Worm (Caenorhabditis elegans) whole organism, midembryonic: ENCODE results near the gene F59B1.8.

Experiments
- T22C8.4 ChIP-seq: fragments of 200-800 bp; sonication (Bioruptor generic); IDR thresholded peaks from 2 replicates; pipeline ENCODE4 v1.3.6; 2022; ENCODE audit warnings: missing genetic modification characterization, missing compliant biosample characterization
- cog-1 ChIP-seq: sonication (generic microtip); optimal IDR thresholded peaks from 2 replicates; lab custom pipeline; 2016; ENCODE audit warnings: missing genetic modification characterization, missing compliant biosample characterization
- flt-1 ChIP-seq: fragments of 200-800 bp; sonication (Bioruptor generic); IDR thresholded peaks from 2 replicates; pipeline ENCODE4 v1.3.6; 2022; ENCODE audit warnings: missing genetic modification characterization, missing compliant biosample characterization
- klf-2 ChIP-seq: fragments of 200-800 bp; sonication (Bioruptor generic); conservative IDR thresholded peaks from 2 replicates; pipeline ENCODE4 v1.3.6; 2022; ENCODE audit warnings: missing genetic modification reagents, missing genetic modification characterization, missing compliant biosample characterization
- med-1 ChIP-seq: sonication (generic microtip); optimal IDR thresholded peaks from 2 replicates; lab custom pipeline; 2017; ENCODE audit warnings: missing genetic modification characterization, mild to moderate bottlenecking, missing compliant biosample characterization, antibody characterized with exemption, missing genetic modification reagents; ENCODE audit not compliant: insufficient read depth
- ref-1 ChIP-seq: fragments of 200-800 bp; sonication (Bioruptor generic); conservative IDR thresholded peaks from 2 replicates; pipeline ENCODE4 v1.3.6; 2022; ENCODE audit warnings: missing genetic modification reagents, missing genetic modification characterization, missing compliant biosample characterization
- tab-1 ChIP-seq: fragments of 200-800 bp; sonication (Bioruptor generic); IDR thresholded peaks from 2 replicates; pipeline ENCODE4 v1.3.6; 2022; ENCODE audit warnings: missing genetic modification characterization, missing compliant biosample characterization
- ztf-23 ChIP-seq: fragments of 200-800 bp; sonication (Bioruptor generic); IDR thresholded peaks from 2 replicates; pipeline ENCODE4 v1.3.6; 2022; ENCODE audit warnings: missing genetic modification reagents, missing genetic modification characterization, missing compliant biosample characterization
- ztf-29 ChIP-seq: fragments of 200-800 bp; sonication (Bioruptor generic); IDR thresholded peaks from 2 replicates; pipeline ENCODE4 v1.3.6; 2022; ENCODE audit warnings: missing genetic modification reagents, missing genetic modification characterization, missing compliant biosample characterization

- TF ChIP-seq ref-1 (GFP tag; lab: Robert Waterston, UW) (no peak), flt-1 (GFP tag; lab: Robert Waterston, UW) (no peak), cog-1 (tag; lab: Kevin White, UChicago) (no peak), ztf-23 (GFP tag; lab: Robert Waterston, UW) (no peak), T22C8.4 (GFP tag; lab: Robert Waterston, UW) (no peak), tab-1 (no peak), med-1 (GFP tag; lab: Kevin White, UChicago) (no peak), klf-2 (GFP tag; lab: Robert Waterston, UW) (no peak), ztf-29 (GFP tag; lab: Robert Waterston, UW) (no peak)
Observed at ce11 chrV:3626944-3627343, 17.1 kb downstream of the F59B1.8 start, which contains the start of gene F59B1.4.
